Worm (Caenorhabditis elegans): ENCODE results near the gene M01F1.8.

The M01F1.8 gene

ce11 chrIII:3537401-3537800 is 35.1 kb upstream of the M01F1.8 start, which contains the start of gene cfap-20:
TSS of gene cfap-20 (minus strand) at chrIII:3537501.
- TF ChIP-seq cog-1 (tag; optimal IDR thresholded peaks at IDR 0.05) (no peak), flt-1 (GFP tag; IDR thresholded peaks at IDR 0.05) (0 out of 2 replicates have a peak, but pooled peaks have one; percentile 6)

ce11 chrIII:3534185-3534584 is 31.8 kb upstream of the M01F1.8 start:
- TF ChIP-seq med-1 (GFP tag; optimal IDR thresholded peaks at IDR 0.05; ENCODE audit: insufficient read depth): no peak
- no peak for TF ChIP-seq ref-1 (GFP tag; conservative IDR thresholded peaks at IDR 0.05)
- TF ChIP-seq ztf-23 (GFP tag; IDR thresholded peaks at IDR 0.05): no peak
- TF ChIP-seq cog-1 (tag; optimal IDR thresholded peaks at IDR 0.05): no peak
- TF ChIP-seq klf-2 (GFP tag; conservative IDR thresholded peaks at IDR 0.05): no peak
- no peak for TF ChIP-seq ztf-29 (GFP tag; IDR thresholded peaks at IDR 0.05)
- no peak for TF ChIP-seq tab-1 (GFP tag; IDR thresholded peaks at IDR 0.05)

ce11 chrIII:3532035-3532434 is 29.7 kb upstream of the M01F1.8 start:
- 0 out of 2 replicates have a peak, but pooled peaks have one; percentile 50 for TF ChIP-seq flt-1 (GFP tag; IDR thresholded peaks at IDR 0.05)
- no peak for TF ChIP-seq ztf-23 (GFP tag; IDR thresholded peaks at IDR 0.05)
- peak; percentile 18 for TF ChIP-seq cog-1 (tag; optimal IDR thresholded peaks at IDR 0.05)
- TF ChIP-seq med-1 (GFP tag; optimal IDR thresholded peaks at IDR 0.05; ENCODE audit: insufficient read depth): no peak
- TF ChIP-seq T22C8.4 (GFP tag; IDR thresholded peaks at IDR 0.05): peak; percentile 18; the same call in 1 of the 2 replicates

DNA sequence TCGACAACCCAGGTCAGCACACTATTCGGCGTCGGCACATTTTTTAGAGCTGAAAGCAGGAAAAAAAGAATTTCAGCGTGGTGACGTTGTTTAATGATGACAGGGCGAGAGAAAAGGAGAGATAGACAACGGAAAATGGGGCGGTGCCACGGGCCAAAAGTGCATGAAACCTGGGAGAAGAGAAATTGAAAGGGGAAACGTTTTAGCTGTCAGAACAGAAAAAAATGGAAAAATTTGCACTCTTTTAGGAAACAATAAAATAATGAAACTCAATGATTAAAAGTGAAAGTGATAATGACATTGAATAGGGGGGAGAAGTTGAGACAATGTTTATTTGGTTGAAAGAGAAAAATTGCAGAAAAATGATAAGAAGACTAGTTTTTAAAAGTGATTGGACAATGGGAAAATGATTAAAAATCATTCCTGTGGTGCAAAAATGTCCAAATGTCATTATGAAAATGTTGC is 27.4 kb upstream of the M01F1.8 start, which contains the start of gene pitp-1:
Gene pitp-1, minus strand, starts transcription at position 51 of the 465 bp plus-strand sequence.
- TF ChIP-seq ztf-29 (GFP tag; IDR thresholded peaks at IDR 0.05) (no peak), T22C8.4 (GFP tag; IDR thresholded peaks at IDR 0.05) (no peak)

ce11 chrIII:3528342-3528741 is 26.0 kb upstream of the M01F1.8 start, which contains the start of gene rpl-37:
TSS of gene rpl-37 (plus strand) at chrIII:3528642.
- TF ChIP-seq ref-1 (GFP tag; conservative IDR thresholded peaks at IDR 0.05) (no peak), tab-1 (GFP tag; IDR thresholded peaks at IDR 0.05) (no peak), med-1 (GFP tag; optimal IDR thresholded peaks at IDR 0.05; ENCODE audit: insufficient read depth) (no peak), flt-1 (GFP tag; IDR thresholded peaks at IDR 0.05) (no peak), cog-1 (tag; optimal IDR thresholded peaks at IDR 0.05) (no peak), ztf-29 (GFP tag; IDR thresholded peaks at IDR 0.05) (no peak), klf-2 (GFP tag; conservative IDR thresholded peaks at IDR 0.05) (no peak), T22C8.4 (GFP tag; IDR thresholded peaks at IDR 0.05) (no peak), ztf-23 (GFP tag; IDR thresholded peaks at IDR 0.05) (no peak)

DNA sequence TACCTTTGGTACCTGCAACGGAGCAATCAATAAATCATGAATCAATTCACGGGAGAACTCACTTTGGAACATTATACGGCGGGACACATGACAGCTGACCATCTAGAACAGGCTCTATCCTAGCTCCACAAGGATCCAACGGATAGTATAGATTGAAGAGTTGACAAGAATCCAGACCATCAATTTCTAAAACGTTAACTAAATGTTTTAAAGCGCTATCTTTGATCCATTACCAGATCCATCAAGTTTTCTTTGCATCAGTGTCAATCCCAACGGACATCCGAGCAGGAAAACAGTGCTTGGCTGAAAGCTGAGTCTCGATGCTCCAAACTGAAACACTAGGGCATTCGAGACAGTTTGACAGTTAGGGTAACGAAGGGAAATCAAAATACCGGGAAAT is 21.0 kb upstream of the M01F1.8 start:
- no peak for TF ChIP-seq tab-1 (GFP tag; IDR thresholded peaks at IDR 0.05)
- TF ChIP-seq klf-2 (GFP tag; conservative IDR thresholded peaks at IDR 0.05): no peak
- TF ChIP-seq ref-1 (GFP tag; conservative IDR thresholded peaks at IDR 0.05): no peak
- no peak for TF ChIP-seq cog-1 (tag; optimal IDR thresholded peaks at IDR 0.05)
- TF ChIP-seq ztf-29 (GFP tag; IDR thresholded peaks at IDR 0.05): no peak
- TF ChIP-seq flt-1 (GFP tag; IDR thresholded peaks at IDR 0.05): no peak
- TF ChIP-seq T22C8.4 (GFP tag; IDR thresholded peaks at IDR 0.05): no peak
- TF ChIP-seq med-1 (GFP tag; optimal IDR thresholded peaks at IDR 0.05; ENCODE audit: insufficient read depth): no peak
- no peak for TF ChIP-seq ztf-23 (GFP tag; IDR thresholded peaks at IDR 0.05)

DNA sequence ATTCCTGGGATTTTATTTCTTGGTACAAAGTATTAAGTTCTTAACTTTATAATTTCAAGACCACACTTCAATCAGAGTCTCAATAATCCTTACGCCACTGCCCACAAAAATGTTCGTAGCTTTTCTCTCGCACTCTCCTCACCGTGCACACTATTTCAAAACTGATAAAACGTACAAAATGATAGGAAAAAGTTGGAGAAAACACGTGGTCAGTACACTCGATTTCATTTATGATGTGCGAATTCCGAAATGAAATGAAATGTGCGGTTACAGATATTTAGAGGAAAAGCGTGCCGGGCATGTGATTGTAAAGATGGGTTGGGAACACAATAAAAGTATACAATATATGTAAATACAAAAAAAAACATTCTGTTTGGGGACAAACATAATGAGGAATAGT is 18.1 kb upstream of the M01F1.8 start:
- TF ChIP-seq cog-1 (tag; optimal IDR thresholded peaks at IDR 0.05) (no peak), klf-2 (GFP tag; conservative IDR thresholded peaks at IDR 0.05) (no peak), flt-1 (GFP tag; IDR thresholded peaks at IDR 0.05) (no peak), T22C8.4 (GFP tag; IDR thresholded peaks at IDR 0.05) (no peak), ref-1 (GFP tag; conservative IDR thresholded peaks at IDR 0.05) (no peak), ztf-29 (GFP tag; IDR thresholded peaks at IDR 0.05) (no peak), tab-1 (GFP tag; IDR thresholded peaks at IDR 0.05) (no peak), ztf-23 (GFP tag; IDR thresholded peaks at IDR 0.05) (no peak), med-1 (GFP tag; optimal IDR thresholded peaks at IDR 0.05; ENCODE audit: insufficient read depth) (no peak)

ce11 chrIII:3519505-3519904 is 17.2 kb upstream of the M01F1.8 start, which contains the start of gene hmit-1.3:
TSS of gene hmit-1.3 (minus strand) at chrIII:3519607.
- TF ChIP-seq tab-1 (GFP tag; IDR thresholded peaks at IDR 0.05) (no peak), ztf-29 (GFP tag; IDR thresholded peaks at IDR 0.05) (no peak), ref-1 (GFP tag; conservative IDR thresholded peaks at IDR 0.05) (no peak), T22C8.4 (GFP tag; IDR thresholded peaks at IDR 0.05) (no peak), flt-1 (GFP tag; IDR thresholded peaks at IDR 0.05) (no peak)

- no peak for TF ChIP-seq ztf-29 (GFP tag; IDR thresholded peaks at IDR 0.05)
- TF ChIP-seq ref-1 (GFP tag; conservative IDR thresholded peaks at IDR 0.05): no peak
- no peak for TF ChIP-seq tab-1 (GFP tag; IDR thresholded peaks at IDR 0.05)
- TF ChIP-seq klf-2 (GFP tag; conservative IDR thresholded peaks at IDR 0.05): no peak
- TF ChIP-seq flt-1 (GFP tag; IDR thresholded peaks at IDR 0.05): no peak
- no peak for TF ChIP-seq cog-1 (tag; optimal IDR thresholded peaks at IDR 0.05)
- no peak for TF ChIP-seq T22C8.4 (GFP tag; IDR thresholded peaks at IDR 0.05)
- TF ChIP-seq ztf-23 (GFP tag; IDR thresholded peaks at IDR 0.05): no peak
- no peak for TF ChIP-seq med-1 (GFP tag; optimal IDR thresholded peaks at IDR 0.05; ENCODE audit: insufficient read depth)
Measured at ce11 chrIII:3511808-3512207, 9.5 kb upstream of the M01F1.8 start.

ce11 chrIII:3509908-3510307 is 7.6 kb upstream of the M01F1.8 start, which contains the start of the genes M01F1.4 and mrpl-35:
TSS of gene M01F1.4 (minus strand) at chrIII:3510033.
TSS of gene mrpl-35 (plus strand) at chrIII:3510237.
- TF ChIP-seq med-1 (GFP tag; optimal IDR thresholded peaks at IDR 0.05; ENCODE audit: insufficient read depth) (no peak), cog-1 (tag; optimal IDR thresholded peaks at IDR 0.05) (no peak), ztf-29 (GFP tag; IDR thresholded peaks at IDR 0.05) (no peak), klf-2 (GFP tag; conservative IDR thresholded peaks at IDR 0.05) (no peak), ref-1 (GFP tag; conservative IDR thresholded peaks at IDR 0.05) (no peak), flt-1 (GFP tag; IDR thresholded peaks at IDR 0.05) (no peak), T22C8.4 (GFP tag; IDR thresholded peaks at IDR 0.05) (no peak), tab-1 (GFP tag; IDR thresholded peaks at IDR 0.05) (no peak), ztf-23 (GFP tag; IDR thresholded peaks at IDR 0.05) (no peak)

All from whole organism, midembryonic.